Fruit fly (Drosophila melanogaster): Measurements from ENCODE around the gene PGRP-SB2.

- TF ChIP-seq CTCF (optimal IDR thresholded peaks at IDR 0.05), result no peak
- TF ChIP-seq CG8478 (optimal IDR thresholded peaks at IDR 0.05), result no peak
Observed at dm6 chr3L:16704251-16704650, 22.1 kb upstream of the PGRP-SB2 start.
